Fruit fly (Drosophila melanogaster) S2 (cell line): ENCODE measurements around the gene CG10077.

Experiments
- CG8478 ChIP-seq: fragments of >200 bp; optimal IDR thresholded peaks from 2 replicates; lab custom pipeline; 2018
- CTCF ChIP-seq, 2 experiments: fragments of >200 bp; optimal IDR thresholded peaks; 2 replicates each; lab custom pipeline; 2018

DNA sequence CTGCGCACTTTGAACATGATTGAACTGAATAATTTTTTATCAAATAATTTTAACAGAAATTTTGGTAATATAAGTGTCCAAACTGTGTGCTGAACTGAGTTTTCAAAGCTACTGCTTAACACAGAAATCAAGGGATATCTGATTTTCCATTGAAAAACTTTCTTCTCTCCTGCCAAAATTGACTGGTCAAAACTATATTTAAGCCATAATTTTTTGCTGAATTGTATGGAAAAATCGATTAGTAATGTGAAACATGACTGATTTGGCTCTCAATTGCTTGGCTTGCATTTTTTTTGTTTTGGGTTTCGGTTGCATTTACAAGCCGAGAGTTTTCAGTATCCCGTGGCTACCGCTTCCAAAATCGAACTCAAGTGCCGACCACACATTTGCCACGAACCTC, 28.8 kb upstream of the CG10077 start, which contains the start of the genes CG32388 and CG43439:
- TF ChIP-seq CG8478 (no peak), CTCF (optimal IDR thresholded peaks at IDR 0.05; lab: Kevin White, UChicago) (no peak)
